Worm (Caenorhabditis elegans): ENCODE data around the gene F58F12.12.

The F58F12.12 gene

DNA sequence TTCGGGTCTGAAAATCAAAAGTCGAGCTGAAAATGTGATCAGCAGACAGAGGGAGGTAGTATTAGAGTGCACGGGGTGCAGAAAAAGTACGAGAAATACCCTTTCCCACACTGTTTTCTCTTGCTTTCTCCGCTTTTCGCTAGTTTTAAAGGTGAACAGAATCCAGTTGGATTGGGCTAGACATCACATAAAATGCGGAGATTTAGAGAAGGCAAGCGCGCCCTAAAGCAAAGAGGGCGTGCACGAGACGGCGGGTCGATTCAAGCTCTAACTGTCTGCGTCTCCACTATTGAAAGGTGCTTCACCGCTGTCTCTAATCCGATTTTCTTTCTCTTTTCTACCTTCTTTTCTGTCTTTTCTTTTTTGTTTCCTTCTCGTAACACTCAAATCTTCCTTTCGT lies 10.9 kb upstream of the F58F12.12 start (continued):
- TF ChIP-seq fos-1 (tag; optimal IDR thresholded peaks at IDR 0.05) (no peak), elt-2 (tag; optimal IDR thresholded peaks at IDR 0.05) (peak; percentile 70), nhr-23 (tag; optimal IDR thresholded peaks at IDR 0.05) (peak; percentile 82), nhr-67 (tag; optimal IDR thresholded peaks at IDR 0.05) (no peak), lin-15B (tag; optimal IDR thresholded peaks at IDR 0.05) (peak; percentile 93), skn-1 (tag; optimal IDR thresholded peaks at IDR 0.05) (peak; percentile 4), mdl-1 (tag; optimal IDR thresholded peaks at IDR 0.05) (peak; percentile 85), elt-1 (tag; optimal IDR thresholded peaks at IDR 0.05) (no peak), ceh-82 (tag; optimal IDR thresholded peaks at IDR 0.05) (peak; percentile 39), nhr-237 (tag; optimal IDR thresholded peaks at IDR 0.05) (no peak), fkh-10 (GFP tag; optimal IDR thresholded peaks at IDR 0.05) (peak; percentile 25), ama-1 (optimal IDR thresholded peaks at IDR 0.05) (no peak), ZK546.5 (tag; optimal IDR thresholded peaks at IDR 0.05) (no peak), nhr-25 (tag; optimal IDR thresholded peaks at IDR 0.05) (peak; percentile 92), nhr-11 (tag; optimal IDR thresholded peaks at IDR 0.05) (peak; percentile 5), nhr-76 (tag; optimal IDR thresholded peaks at IDR 0.05) (no peak)

DNA sequence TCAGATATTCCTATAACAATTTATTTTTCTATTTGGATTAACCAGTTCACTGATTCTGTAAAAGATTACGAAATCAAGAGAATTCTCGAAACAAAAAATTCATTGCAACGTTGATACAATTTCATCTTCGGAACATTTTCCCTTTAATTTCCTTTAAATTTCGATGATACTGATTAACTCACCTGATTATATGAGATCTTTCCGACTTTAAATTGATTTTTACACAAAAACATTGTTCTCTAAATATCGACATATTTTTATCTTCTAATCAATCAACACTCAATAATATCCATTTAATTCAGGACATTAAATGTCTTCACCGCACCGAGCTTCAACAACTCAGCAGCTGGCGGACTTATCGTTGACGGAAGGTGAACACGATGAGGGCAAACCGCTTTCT lies 10.0 kb upstream of the F58F12.12 start, which contains the start of gene lin-23:
TSS of gene lin-23 (plus strand) at position 301 of the 400 bp plus-strand sequence.
- TF ChIP-seq nhr-25 (tag; optimal IDR thresholded peaks at IDR 0.05) (peak; percentile 12), ceh-28 (tag; optimal IDR thresholded peaks at IDR 0.05) (no peak)

DNA sequence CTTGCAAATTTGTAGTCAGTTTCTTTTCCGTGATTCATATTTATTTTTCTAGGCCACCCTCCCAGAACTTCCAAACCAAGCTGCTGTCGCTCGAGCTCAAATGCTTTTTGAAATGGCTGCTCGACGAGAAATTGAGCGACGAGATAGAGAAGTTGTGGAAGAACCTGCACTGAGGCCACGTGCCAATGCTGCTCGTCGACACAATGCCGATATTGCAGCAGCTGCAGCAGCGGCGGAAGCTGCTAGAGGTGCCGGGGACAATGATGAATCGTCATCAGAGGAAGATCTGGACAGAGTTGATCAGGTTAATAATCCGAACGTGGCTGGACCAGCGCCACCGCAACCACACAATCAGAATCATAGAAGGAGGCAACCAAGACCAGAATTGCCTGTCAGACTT lies 7.6 kb upstream of the F58F12.12 start:
- TF ChIP-seq ceh-28 (tag; optimal IDR thresholded peaks at IDR 0.05): no peak
- TF ChIP-seq nhr-67 (tag; optimal IDR thresholded peaks at IDR 0.05): no peak
- no peak for TF ChIP-seq ceh-9 (tag; optimal IDR thresholded peaks at IDR 0.05)

DNA sequence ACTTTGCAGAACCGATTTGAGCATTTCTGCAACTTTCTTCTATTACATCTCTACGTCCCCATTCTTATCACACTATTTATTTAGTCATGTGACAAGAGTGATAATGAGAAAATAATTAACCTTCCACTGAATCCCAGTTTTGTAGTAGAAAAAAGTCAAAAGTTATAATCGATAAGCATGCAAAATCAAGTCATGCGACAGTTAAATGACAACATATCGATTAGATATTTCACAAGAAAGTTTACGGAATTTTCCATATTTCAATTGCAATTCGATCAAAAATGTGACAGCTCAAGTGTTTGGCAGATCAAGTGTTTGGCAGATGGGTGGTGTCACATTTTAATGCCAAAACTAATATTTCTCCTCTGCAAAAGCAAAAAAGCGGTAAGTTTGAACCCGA lies 6.3 kb upstream of the F58F12.12 start:
- TF ChIP-seq snpc-4 (tag; optimal IDR thresholded peaks at IDR 0.05) (no peak), elt-2 (tag; optimal IDR thresholded peaks at IDR 0.05) (peak; percentile 71), nhr-23 (tag; optimal IDR thresholded peaks at IDR 0.05) (no peak), ceh-9 (tag; optimal IDR thresholded peaks at IDR 0.05) (no peak), jun-1 (tag; optimal IDR thresholded peaks at IDR 0.05) (peak; percentile 1), ama-1 (optimal IDR thresholded peaks at IDR 0.05) (no peak), eor-1 (tag; optimal IDR thresholded peaks at IDR 0.05) (no peak), fkh-2 (tag; optimal IDR thresholded peaks at IDR 0.05) (no peak), tbx-2 (tag; optimal IDR thresholded peaks at IDR 0.05) (no peak), egl-5 (tag; optimal IDR thresholded peaks at IDR 0.05) (no peak), lin-15B (tag; optimal IDR thresholded peaks at IDR 0.05) (no peak), unc-39 (tag; optimal IDR thresholded peaks at IDR 0.05) (no peak), ztf-11 (tag; optimal IDR thresholded peaks at IDR 0.05) (no peak), R02D3.7 (tag; optimal IDR thresholded peaks at IDR 0.05) (no peak), nhr-43 (tag; optimal IDR thresholded peaks at IDR 0.05; ENCODE audit: poor library complexity, severe bottlenecking) (no peak), egl-27 (tag; optimal IDR thresholded peaks at IDR 0.05) (no peak), nhr-25 (tag; optimal IDR thresholded peaks at IDR 0.05) (no peak), ceh-16 (tag; optimal IDR thresholded peaks at IDR 0.05) (no peak), nhr-11 (tag; optimal IDR thresholded peaks at IDR 0.05) (no peak), ceh-82 (tag; optimal IDR thresholded peaks at IDR 0.05) (no peak), ceh-28 (tag; optimal IDR thresholded peaks at IDR 0.05) (peak; percentile 19), mdl-1 (tag; optimal IDR thresholded peaks at IDR 0.05) (no peak), lin-39 (tag; optimal IDR thresholded peaks at IDR 0.05) (no peak), lsy-12 (tag; optimal IDR thresholded peaks at IDR 0.05) (no peak), skn-1 (tag; optimal IDR thresholded peaks at IDR 0.05) (no peak), pha-4 (tag; optimal IDR thresholded peaks at IDR 0.05) (peak; percentile 29), nhr-12 (tag; optimal IDR thresholded peaks at IDR 0.05) (no peak), fos-1 (tag; optimal IDR thresholded peaks at IDR 0.05) (no peak), pqm-1 (tag; optimal IDR thresholded peaks at IDR 0.05) (peak; percentile 35), nhr-28 (tag; optimal IDR thresholded peaks at IDR 0.05) (no peak)

DNA sequence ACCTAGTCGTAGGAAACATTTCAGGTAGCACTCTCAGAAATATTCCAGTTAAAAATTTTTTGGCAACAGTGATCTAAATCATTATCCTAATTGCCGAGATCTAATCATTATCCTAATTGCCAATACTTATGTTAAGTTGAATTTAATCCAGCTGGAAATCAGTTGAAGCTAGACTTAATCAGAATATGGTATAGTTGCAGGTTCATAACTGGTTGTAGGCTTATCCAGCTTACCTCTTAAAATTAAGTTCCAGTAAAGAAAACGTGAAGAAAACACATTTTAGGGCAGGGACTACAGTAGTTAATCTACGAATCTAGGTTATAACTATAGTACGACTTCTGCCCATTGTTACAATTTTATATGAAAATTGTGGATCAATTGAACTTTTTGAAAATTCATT lies 4.3 kb upstream of the F58F12.12 start:
- TF ChIP-seq jun-1 (tag; optimal IDR thresholded peaks at IDR 0.05) (no peak), R02D3.7 (tag; optimal IDR thresholded peaks at IDR 0.05) (no peak), ama-1 (optimal IDR thresholded peaks at IDR 0.05) (no peak), ztf-4 (tag; optimal IDR thresholded peaks at IDR 0.05) (no peak)
